Worm (Caenorhabditis elegans) whole organism, L4/young adult: ENCODE measurements around the gene F47B10.6.

Experiments
- W03F9.2 ChIP-seq: fragments of 150-350 bp; optimal IDR thresholded peaks from 2 replicates; lab custom pipeline; 2014; ENCODE audit warnings: missing biosample characterization, missing genetic modification characterization
- dao-5 ChIP-seq: sonication (generic microtip); optimal IDR thresholded peaks from 2 replicates; lab custom pipeline; 2016; ENCODE audit warnings: missing genotype, missing genetic modification characterization, moderate library complexity, missing compliant biosample characterization
- him-1 ChIP-seq: sonication (generic microtip); optimal IDR thresholded peaks from 2 replicates; lab custom pipeline; 2016; ENCODE audit warnings: missing genotype, missing genetic modification reagents, missing genetic modification characterization, missing compliant biosample characterization

The F47B10.6 gene

DNA sequence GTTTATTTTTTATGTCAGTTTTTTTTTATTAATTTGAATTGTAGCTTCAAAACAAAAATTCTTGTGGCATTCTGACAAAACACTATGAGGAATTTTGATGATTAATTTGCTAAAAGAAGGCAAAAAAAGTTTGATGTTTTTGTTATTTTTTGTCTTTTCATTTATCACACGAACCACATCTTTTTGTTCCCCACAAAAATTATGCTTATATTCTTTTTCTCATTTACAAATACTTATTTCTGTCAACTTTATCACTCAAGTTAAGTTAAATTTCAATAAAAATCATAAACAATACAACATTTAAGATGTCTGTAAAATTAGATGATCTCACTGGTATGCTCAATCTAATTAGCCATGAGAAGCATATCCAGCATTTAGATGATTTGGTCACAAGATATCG lies at the start of gene F47B10.6:
Gene F47B10.6, plus strand, starts transcription at position 301 of the 400 bp plus-strand sequence.
- TF ChIP-seq him-1 (no peak), W03F9.2 (no peak), dao-5 (no peak)

DNA sequence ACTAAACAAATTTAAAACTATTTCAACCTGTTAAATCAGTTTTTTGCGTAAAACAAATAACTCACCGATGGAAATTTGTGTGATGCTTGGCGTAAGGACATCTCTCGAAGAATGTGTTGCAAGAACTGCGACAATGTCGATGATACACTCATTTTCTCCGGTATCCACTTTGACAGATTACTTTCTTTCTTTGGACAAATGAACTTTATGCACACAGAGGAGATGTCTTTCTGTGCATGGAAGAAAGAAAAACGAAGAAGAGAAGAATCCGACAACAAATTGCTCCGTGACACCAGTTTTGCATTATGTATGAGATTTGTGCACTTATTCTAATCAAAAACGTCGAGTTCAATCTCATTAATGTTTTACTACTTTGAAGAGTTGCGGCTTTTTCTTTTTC lies 49.8 kb upstream of the F47B10.6 start, which contains the start of gene plc-1:
Gene plc-1, minus strand, starts transcription at position 101 of the 400 bp plus-strand sequence.
- no peak for TF ChIP-seq him-1
- TF ChIP-seq W03F9.2, result no peak
- no peak for TF ChIP-seq dao-5

DNA sequence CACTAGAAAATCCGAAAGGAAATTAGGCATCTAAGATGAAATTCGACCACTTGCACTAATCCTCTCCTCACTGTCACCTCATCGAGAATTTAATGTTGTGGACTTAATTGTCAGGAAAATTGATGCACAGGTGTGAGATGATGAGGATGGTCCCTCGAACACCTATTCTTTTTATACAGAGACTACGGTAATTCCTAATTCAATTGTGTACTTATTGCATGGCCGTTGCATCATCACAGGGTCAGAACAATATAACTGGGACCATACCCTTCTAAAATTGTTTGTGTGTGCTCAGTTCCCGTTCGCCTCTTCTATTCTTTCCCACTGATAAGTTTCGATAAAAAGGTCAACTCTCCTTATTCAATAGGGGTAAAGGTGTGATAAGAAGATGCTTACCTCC lies 44.2 kb upstream of the F47B10.6 start:
- no peak for TF ChIP-seq him-1
- TF ChIP-seq W03F9.2, result no peak
- no peak for TF ChIP-seq dao-5

DNA sequence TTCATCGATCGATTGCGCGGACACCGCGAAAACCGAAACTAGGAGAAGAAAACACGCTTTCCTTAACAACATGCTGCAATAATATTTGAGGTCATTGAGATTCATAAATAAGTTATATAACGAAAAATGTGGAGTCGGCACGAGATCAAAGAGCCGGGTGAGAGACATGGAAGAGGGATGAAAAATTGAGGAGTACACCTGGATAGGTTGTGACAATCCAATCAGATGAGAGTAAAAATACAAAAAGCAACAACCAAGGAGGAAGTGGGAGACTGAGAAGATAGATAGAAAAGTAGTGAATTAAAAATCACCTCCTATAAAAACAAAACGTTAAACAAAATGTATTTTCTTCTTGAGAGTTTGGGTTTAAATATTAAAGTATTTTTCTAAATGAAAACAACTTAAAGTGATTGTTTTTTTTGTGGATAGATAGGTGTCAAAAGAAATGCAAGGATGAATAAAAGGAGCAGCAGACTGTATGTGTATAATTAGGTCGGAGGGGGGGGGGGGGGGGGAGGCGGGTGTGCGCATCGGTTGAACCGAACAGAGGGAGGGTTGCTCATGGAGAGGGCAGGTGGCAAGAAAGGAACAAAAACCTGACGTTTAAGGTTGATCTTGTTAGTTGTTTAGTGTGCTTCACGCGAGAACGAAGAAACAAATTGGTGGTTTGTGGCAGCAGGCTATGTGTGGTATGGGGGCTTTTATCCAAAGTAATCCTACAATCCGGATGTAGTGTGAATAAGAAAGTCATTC lies 43.5 kb upstream of the F47B10.6 start, which contains the start of gene C05A9.2:
Gene C05A9.2, minus strand, starts transcription at position 73 of the 753 bp plus-strand sequence.
- TF ChIP-seq W03F9.2, result no peak

DNA sequence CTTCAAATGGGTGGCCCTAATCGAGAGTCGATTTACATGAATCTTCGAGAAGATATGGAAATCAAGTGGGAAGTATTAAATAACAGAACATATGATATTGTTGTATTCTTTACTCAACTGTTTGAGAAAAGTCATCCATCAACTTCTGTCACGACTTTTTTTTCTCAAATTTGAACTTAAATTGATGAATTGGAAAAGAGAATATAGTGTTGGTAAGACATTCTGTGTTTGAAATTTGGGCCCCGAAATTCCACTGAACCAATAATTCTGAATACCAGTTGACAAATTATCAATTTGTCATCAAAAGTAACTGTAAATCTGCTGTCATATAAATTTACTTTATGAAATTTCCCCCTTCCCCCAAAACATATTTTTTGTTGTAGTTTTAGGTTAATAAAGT lies 41.4 kb upstream of the F47B10.6 start:
- no peak for TF ChIP-seq W03F9.2
- no peak for TF ChIP-seq dao-5

DNA sequence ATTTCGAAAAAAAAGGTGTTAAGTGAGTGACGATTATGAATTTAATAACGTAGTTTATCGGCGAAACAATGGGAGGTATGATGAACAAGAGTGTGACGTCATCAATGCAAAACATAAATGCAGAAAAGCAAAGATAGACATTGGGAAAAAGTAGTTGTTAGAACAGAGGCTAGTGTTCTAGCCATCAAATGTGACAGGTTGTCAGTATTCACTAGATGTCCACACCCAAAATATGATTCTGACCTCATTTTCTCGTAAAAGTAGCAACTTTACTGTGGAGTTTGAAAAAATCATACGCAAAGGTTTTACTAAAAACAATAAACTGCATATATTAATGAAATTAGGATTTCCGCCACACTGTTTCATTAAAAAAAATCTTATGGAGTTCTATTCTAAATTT lies 37.1 kb upstream of the F47B10.6 start:
- TF ChIP-seq him-1, result no peak
- no peak for TF ChIP-seq W03F9.2
- no peak for TF ChIP-seq dao-5

DNA sequence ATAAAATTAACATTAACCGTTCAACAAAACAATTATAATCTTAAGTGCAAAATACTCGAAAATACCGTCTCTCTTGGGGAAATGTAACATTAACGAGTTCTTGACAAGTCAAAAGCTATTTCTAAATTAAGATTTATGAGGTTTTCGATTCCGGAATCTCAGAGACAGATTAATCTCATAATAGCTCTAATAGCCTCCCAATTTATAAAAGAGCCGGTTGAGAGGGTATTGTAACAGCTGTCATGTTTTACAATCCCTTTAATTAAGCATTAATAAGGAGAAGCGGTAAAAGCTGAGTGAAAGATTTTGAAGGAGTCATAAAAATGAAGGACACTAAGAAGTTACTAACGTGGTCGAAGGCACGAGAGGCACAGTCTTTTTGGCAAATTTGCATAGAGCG lies 36.6 kb upstream of the F47B10.6 start:
- TF ChIP-seq dao-5 (no peak), him-1 (no peak), W03F9.2 (no peak)

DNA sequence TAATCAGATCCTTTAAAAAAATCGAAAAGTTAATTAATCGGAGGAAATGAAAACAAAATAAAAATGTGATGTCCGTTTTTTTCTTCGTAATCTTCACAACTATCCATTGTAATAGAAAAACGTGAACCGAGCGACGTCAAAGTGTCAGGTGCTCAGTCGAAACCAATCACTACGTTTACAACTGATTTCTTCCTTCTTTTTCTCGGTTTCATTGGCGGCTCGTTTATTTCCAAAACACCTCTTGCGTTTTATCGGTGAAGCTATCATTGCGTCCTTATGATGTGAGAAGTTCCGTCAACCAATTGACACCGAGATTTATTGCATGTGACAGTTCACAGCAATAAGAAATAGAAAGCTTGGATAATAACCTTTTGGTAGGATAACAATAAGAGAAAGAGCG lies 35.0 kb upstream of the F47B10.6 start:
- no peak for TF ChIP-seq him-1
- no peak for TF ChIP-seq dao-5
- no peak for TF ChIP-seq W03F9.2

DNA sequence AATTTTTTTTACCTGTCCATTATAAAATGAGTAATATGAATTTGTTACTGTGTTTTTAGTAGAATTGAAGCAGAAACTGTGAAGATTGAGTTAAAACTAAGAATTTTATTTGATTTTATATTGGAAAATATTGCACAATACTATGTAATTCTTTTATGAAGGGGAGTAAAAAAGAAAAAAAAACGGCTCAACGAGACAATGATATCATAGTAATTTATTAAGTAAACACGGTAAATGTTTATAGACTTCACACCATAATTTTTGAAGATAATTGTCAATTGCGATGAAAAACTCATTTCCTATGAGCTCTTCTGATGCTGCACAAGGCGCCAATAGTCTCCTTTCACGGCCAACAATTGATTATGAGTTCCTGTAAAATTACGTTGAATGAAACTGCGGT lies 29.1 kb upstream of the F47B10.6 start, which contains the start of gene pgp-5:
Gene pgp-5, minus strand, starts transcription at position 87 of the 400 bp plus-strand sequence.
- TF ChIP-seq dao-5, result no peak
- no peak for TF ChIP-seq him-1
- no peak for TF ChIP-seq W03F9.2

DNA sequence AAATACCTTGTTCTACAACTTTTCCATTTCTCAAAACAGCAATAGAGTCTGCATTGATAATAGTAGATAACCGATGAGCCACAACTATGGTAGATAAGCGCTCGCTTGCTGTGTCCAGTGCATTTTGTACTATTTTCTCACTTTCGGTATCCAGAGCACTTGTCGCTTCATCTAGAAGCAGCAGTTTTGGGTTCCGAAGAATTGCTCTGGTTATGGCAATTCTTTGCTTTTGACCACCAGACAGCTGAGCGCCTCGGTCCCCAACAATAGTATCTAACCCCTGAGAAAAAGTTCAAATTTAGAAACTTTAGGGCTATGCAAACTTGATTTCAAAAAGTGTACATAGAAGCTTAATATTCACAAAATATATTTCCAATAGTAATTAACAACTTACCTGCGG lies 28.7 kb upstream of the F47B10.6 start:
- TF ChIP-seq dao-5 (no peak), him-1 (no peak), W03F9.2 (no peak)

DNA sequence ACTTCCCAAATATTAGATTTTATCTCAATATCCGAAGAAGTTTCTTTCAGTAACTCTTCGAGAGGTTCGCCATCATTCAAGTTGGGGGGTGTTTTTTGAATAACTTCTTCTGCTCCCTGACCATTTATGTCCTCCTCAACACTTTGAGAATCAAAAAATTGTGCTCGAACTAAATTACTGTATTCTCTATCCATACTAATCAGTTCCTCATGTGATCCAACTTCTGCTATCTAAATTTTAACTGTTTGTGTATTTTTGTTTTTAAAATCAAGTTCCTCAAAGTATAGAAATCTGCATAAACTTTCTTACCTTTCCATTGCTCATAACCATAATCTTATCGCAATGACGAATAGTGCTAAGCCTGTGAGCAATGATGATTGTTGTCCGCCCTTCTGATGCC lies 26.6 kb upstream of the F47B10.6 start:
- TF ChIP-seq him-1, result no peak
- TF ChIP-seq W03F9.2, result no peak
- TF ChIP-seq dao-5, result no peak

DNA sequence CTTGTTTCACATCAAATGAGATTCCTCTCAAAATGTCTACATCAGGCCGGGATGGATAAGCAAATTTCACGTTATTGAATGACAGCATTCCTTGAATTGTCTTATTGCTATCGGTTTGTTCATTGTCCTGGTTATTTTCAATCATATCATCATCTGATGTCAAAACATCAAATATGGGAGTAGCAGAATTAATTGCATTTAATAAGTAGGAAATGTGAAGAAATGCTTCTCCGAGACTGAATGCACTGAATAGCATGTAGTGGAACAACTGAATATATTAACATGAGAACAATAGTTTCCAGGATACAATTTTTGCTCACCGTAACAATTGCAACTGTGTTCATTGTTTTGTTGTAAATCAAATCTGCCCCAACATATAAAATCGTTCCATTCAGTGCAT lies 25.7 kb upstream of the F47B10.6 start:
- no peak for TF ChIP-seq dao-5
- TF ChIP-seq him-1, result no peak
- no peak for TF ChIP-seq W03F9.2

DNA sequence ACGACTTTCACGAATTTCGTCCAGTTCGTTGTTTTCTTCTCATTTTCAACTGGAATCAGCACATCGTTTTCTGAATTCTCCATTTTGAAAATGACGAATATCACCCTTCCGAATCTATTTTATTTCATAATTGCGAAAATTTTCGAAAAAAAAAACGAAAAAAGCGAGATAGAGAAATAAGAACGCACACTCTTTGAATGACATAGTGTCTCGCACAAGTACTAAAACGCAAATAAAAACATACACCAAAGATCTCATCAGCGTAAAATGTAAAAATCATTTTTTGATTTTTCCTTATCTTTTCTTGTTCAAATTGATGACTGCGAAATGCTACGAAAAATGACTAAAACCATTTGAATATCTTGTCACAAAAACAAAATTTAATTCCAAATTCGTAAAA lies 24.0 kb upstream of the F47B10.6 start, which contains the start of gene pgp-8:
Gene pgp-8, minus strand, starts transcription at position 101 of the 400 bp plus-strand sequence.
- TF ChIP-seq dao-5 (no peak), W03F9.2 (no peak)

DNA sequence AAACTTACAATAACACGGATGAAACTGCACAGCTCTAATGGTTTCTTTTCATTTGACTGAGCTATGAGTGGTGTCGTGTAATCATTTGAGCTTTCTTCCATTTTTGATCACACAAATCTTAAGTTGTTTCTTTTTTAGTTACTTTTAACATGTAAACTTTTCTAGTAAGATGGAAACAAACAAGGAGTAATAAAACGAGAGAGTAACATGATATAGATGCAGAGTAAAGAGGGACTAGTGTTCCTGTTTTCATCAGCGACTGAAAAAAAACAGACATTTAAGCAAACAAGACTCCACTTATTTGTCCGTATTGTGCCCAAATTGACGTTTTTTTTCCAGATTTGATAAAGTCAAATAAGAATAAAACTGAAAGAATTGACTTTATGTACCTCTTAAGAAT lies 18.2 kb upstream of the F47B10.6 start, which contains the start of gene pgp-7:
Gene pgp-7, minus strand, starts transcription at position 101 of the 400 bp plus-strand sequence.
- TF ChIP-seq him-1 (no peak), dao-5 (no peak), W03F9.2 (no peak)

DNA sequence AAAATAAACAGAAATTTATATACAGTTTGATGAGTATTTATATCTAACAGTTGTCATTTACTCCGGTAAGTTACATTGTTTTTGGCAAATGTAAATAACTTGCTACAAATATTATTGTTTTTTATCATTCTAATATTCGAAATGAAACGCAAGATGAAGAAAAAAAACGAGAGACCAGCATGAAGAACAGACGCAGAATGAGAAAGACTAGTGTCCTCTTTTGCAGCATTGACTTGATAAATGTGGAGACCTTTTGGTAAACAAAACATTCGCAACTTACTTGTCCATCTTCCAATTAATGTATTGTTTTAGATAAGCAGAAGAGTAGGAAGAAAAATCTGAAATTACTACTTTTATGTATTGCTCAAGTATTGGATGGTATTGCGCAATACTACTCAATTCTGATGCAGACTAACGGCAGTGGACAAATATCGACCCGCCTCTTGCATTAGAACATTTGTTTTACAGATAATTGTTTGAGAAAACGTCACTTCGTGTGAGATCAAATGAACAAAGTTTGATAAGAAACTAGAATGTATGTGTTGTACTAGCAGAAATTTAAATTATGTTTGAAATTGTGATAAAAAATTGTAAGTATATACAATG lies 11.1 kb upstream of the F47B10.6 start, which contains the start of gene pgp-6:
Gene pgp-6, minus strand, starts transcription at position 288 of the 606 bp plus-strand sequence.
- TF ChIP-seq dao-5, result no peak
- no peak for TF ChIP-seq W03F9.2
- TF ChIP-seq him-1, result no peak

DNA sequence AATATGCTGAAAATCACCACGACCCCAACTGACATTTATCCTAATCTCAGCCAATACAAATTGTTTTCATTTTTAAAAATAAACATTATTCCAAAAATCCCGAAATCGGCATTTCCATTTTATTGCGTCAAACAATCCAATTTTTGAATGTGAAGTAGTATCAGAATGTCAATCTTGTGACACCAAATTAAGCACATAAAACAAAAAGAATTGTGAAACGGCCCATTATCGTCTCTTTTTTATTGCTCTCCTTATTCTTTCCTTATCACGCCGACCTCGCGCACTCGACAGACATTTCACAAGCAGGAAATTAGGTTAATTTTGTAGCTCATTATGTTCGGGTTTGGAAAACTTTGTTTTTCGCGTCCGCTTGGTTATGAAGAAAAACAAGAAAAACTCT lies 7.8 kb upstream of the F47B10.6 start, which contains the start of gene T21E8.4:
Gene T21E8.4, plus strand, starts transcription at position 301 of the 400 bp plus-strand sequence.
- no peak for TF ChIP-seq W03F9.2
- TF ChIP-seq him-1, result no peak
- no peak for TF ChIP-seq dao-5
